Fruit fly (Drosophila melanogaster): ENCODE data around the gene Pitslre.
A peak's percentile ranks its signal among the peaks of the same experiment; 100 is the strongest.

The Pitslre gene

DNA sequence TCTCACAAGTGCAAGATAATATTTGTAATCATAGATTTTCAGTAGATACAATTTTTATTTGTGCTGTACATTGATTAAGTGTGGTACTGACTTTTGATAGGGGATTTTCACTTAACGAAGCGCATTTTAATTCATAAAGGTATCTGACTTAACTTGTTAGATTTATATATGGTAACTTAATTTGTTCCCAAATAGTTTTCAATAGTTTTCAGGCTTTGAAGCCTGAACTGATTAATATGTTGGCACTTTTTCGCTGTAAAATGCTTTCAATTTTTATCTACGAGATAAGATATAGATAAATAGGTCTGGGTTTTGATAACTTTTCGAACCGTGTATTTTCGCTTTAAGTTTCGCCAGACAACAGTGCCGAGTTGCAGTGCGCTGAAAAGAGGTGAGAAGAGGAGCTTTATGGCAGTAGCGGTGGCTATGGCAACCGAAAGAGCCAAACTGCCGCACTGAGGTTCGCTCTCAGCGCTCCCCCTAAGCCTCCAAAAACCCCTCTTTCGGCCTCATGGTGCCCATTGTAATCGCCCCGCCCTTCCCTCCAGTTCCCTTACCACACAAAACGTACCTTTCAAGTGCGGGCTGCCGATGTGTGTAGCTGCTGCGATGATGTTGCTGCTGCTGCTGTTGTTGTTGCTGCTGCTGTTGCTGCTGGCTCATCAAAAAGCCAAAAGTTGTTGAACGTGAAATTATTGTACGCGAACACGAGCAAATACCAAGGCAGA, 37.6 kb upstream of the Pitslre start (continued):
- TF ChIP-seq CG8290 (GFP tag; optimal IDR thresholded peaks at IDR 0.05) (no peak), CG8290 (tag; optimal IDR thresholded peaks at IDR 0.05) (peak in 1 of 2 experiments; percentile 17), chinmo (GFP tag; IDR thresholded peaks at IDR 0.05; ENCODE audit: partially characterized antibody) (peak; percentile 79; the same call in 1 of the 4 replicates), Ets65A (GFP tag) (peak; percentile 31), CG6175 (GFP tag; IDR thresholded peaks at IDR 0.05) (peak; percentile 29; the same call in 1 of the 3 replicates), Adf1 (GFP tag; IDR thresholded peaks at IDR 0.05) (peak; percentile 25; the same call in 1 of the 2 replicates), chm (GFP tag; IDR thresholded peaks at IDR 0.05) (0 out of 2 replicates have a peak, but pooled peaks have one; percentile 47), trh (GFP tag; optimal IDR thresholded peaks at IDR 0.05) (no peak), CG12769 (tag; optimal IDR thresholded peaks at IDR 0.05) (peak; percentile 64), mirr (GFP tag; optimal IDR thresholded peaks at IDR 0.05) (peak; percentile 41), crol (GFP tag; IDR thresholded peaks at IDR 0.05) (peak; percentile 93), Rfx (GFP tag; IDR thresholded peaks at IDR 0.05) (peak; percentile 59; the same call in 1 of the 2 replicates), lab (GFP tag; optimal IDR thresholded peaks at IDR 0.05) (peak; percentile 32), pan (optimal IDR thresholded peaks at IDR 0.05) (no peak), pan (GFP tag; optimal IDR thresholded peaks at IDR 0.05 in 1 of 2, IDR thresholded peaks at IDR 0.05 in 1 of 2) (peak in 1 of 2 experiments; percentile 40), CG9215 (GFP tag; IDR thresholded peaks at IDR 0.05) (0 out of 2 replicates have a peak, but pooled peaks have one; percentile 16)

DNA sequence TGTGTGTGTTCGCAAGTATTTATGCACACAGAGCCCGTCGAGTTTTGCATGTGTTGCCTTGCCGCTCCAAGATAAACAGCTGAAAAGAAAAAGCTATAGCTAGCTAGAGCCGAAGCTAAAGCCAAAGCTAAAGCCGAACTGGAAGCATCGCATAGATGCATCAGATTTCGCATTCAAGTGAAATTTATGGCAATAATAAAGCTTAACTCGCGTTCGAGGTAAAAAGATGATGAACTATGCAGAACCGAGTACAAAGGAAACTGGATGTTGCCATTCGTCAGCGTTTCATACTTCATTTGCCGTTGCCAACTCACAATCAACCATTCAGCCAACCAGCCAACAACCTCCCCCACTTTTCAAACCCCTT, 37.1 kb upstream of the Pitslre start:
- TF ChIP-seq HLH4C (GFP tag; IDR thresholded peaks at IDR 0.05; ENCODE audit: partially characterized antibody) (no peak), E2f1 (GFP tag; IDR thresholded peaks at IDR 0.05) (no peak), gcm (GFP tag; optimal IDR thresholded peaks at IDR 0.05) (no peak), Sry-δ (GFP tag; optimal IDR thresholded peaks at IDR 0.05) (no peak), CoRest (tag; optimal IDR thresholded peaks at IDR 0.05) (no peak), tx (GFP tag; optimal IDR thresholded peaks at IDR 0.05) (no peak), chm (GFP tag; IDR thresholded peaks at IDR 0.05) (no peak), CG9932 (GFP tag; IDR thresholded peaks at IDR 0.05) (no peak), CG7786 (GFP tag; optimal IDR thresholded peaks at IDR 0.05) (no peak)

DNA sequence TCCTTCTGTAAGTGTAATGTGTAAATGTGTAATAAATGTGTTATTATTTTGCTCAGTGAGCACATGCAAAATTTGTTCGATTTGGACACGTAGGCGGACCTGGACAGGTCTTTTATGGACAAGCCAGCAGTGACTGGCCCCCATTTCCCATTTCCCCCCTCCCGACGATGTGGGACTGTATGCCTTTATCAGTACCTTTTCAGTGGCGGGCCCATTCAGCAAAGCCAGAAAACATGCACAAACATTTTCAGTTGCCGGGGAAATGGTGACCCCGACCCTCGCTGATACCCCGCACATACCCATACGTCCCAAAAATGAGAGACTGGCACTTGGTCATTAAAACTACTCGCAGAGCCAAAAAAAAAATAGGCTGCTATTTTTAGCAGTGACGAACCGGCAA, 35.1 kb upstream of the Pitslre start:
- TF ChIP-seq otp (GFP tag; IDR thresholded peaks at IDR 0.05) (0 out of 3 replicates have a peak, but pooled peaks have one; percentile 39), CG32532 (GFP tag; IDR thresholded peaks at IDR 0.05) (0 out of 2 replicates have a peak, but pooled peaks have one; percentile 9), mirr (GFP tag; optimal IDR thresholded peaks at IDR 0.05) (no peak), Sry-δ (GFP tag; optimal IDR thresholded peaks at IDR 0.05) (no peak), H2.0 (GFP tag; IDR thresholded peaks at IDR 0.05) (0 out of 2 replicates have a peak, but pooled peaks have one; percentile 12), crol (GFP tag; IDR thresholded peaks at IDR 0.05) (peak; percentile 63), CG4854 (GFP tag; optimal IDR thresholded peaks at IDR 0.05) (no peak), Rfx (GFP tag; IDR thresholded peaks at IDR 0.05) (0 out of 2 replicates have a peak, but pooled peaks have one; percentile 7)

DNA sequence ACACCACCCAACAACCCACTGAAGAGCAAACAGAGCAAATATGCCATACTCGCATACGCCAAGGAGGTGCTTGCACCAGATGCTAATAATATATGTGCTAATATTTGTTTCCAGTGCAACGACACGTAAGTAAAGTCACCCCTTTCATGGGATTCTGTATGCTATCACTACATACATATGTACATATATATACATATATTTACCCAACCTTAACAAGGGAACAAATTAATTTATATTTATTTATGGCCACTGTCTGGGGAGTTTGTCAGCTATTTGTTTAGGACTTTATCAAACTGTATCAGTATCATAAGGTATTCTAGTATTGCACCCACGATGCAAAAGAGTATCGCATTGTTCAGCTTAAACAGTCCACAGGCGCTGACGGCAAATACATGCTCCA, 34.0 kb upstream of the Pitslre start:
- no peak for TF ChIP-seq odd (GFP tag; optimal IDR thresholded peaks at IDR 0.05)
- peak; percentile 14 for TF ChIP-seq CG9727 (GFP tag; optimal IDR thresholded peaks at IDR 0.05)
- TF ChIP-seq CG42726 (GFP tag; IDR thresholded peaks at IDR 0.05; ENCODE audit: partially characterized antibody): no peak
- no peak for TF ChIP-seq D (optimal IDR thresholded peaks at IDR 0.05)
- TF ChIP-seq D (GFP tag; optimal IDR thresholded peaks at IDR 0.05): no peak
- TF ChIP-seq bsh (GFP tag; optimal IDR thresholded peaks at IDR 0.05): peak in 1 of 2 experiments; percentile 36
- TF ChIP-seq lmd (GFP tag; IDR thresholded peaks at IDR 0.05): no peak
- peak; percentile 5 for TF ChIP-seq gem (tag; optimal IDR thresholded peaks at IDR 0.05)
- TF ChIP-seq CG4360 (GFP tag; IDR thresholded peaks at IDR 0.05): no peak
- TF ChIP-seq CG1602 (GFP tag; optimal IDR thresholded peaks at IDR 0.05): no peak
- TF ChIP-seq CG2202 (tag; optimal IDR thresholded peaks at IDR 0.05): peak; percentile 11
- TF ChIP-seq maf-S (GFP tag; optimal IDR thresholded peaks at IDR 0.05): no peak
- TF ChIP-seq Scr (GFP tag; IDR thresholded peaks at IDR 0.05; ENCODE audit: partially characterized antibody): no peak
- TF ChIP-seq CG15479 (GFP tag; optimal IDR thresholded peaks at IDR 0.05): peak; percentile 5
- TF ChIP-seq fd102C (GFP tag; optimal IDR thresholded peaks at IDR 0.05): no peak
- peak; percentile 25 for TF ChIP-seq sens (GFP tag)
- peak; percentile 15 for TF ChIP-seq CG1603 (tag; optimal IDR thresholded peaks at IDR 0.05)
- TF ChIP-seq Med (GFP tag): peak; percentile 40

Measured in whole organism, embryonic.